Worm (Caenorhabditis elegans) whole organism, young adult: ENCODE results near the gene prx-19.
A peak's percentile ranks its signal among the peaks of the same experiment; 100 is the strongest.

Experiments
- B0019.2 ChIP-seq: fragments of 200-800 bp; sonication (Bioruptor generic); conservative IDR thresholded peaks from 2 replicates; pipeline ENCODE4 v1.3.6; 2022; ENCODE audit warnings: missing genetic modification reagents, missing genetic modification characterization, missing compliant biosample characterization
- B0261.1 ChIP-seq: sonication (generic microtip); optimal IDR thresholded peaks from 2 replicates; lab custom pipeline; 2016; ENCODE audit warnings: mild to moderate bottlenecking, missing genetic modification characterization, moderate library complexity, missing compliant biosample characterization
- C06A6.2 ChIP-seq: fragments of 200-800 bp; sonication (Bioruptor generic); conservative IDR thresholded peaks from 2 replicates; pipeline ENCODE4 v1.3.6; 2022; ENCODE audit warnings: missing genetic modification characterization, missing compliant biosample characterization
- F22D6.2 ChIP-seq: sonication (generic microtip); optimal IDR thresholded peaks from 2 replicates; lab custom pipeline; 2016; ENCODE audit warnings: mild to moderate bottlenecking, missing genetic modification characterization, missing compliant biosample characterization
- F23B12.7 ChIP-seq: sonication (generic microtip); optimal IDR thresholded peaks from 2 replicates; lab custom pipeline; 2017; ENCODE audit warnings: missing genetic modification characterization, mild to moderate bottlenecking, missing compliant biosample characterization, antibody characterized with exemption, moderate library complexity; ENCODE audit not compliant: insufficient read depth
- F39B2.1 ChIP-seq: fragments of 200-800 bp; sonication (Bioruptor generic); IDR thresholded peaks from 2 replicates; pipeline ENCODE4 v1.3.6; 2022; ENCODE audit warnings: missing genetic modification reagents, missing genetic modification characterization, missing compliant biosample characterization
- F55B11.4 ChIP-seq: sonication (generic microtip); optimal IDR thresholded peaks from 2 replicates; lab custom pipeline; 2016; ENCODE audit warnings: missing compliant biosample characterization, missing genetic modification characterization, borderline replicate concordance; ENCODE audit not compliant: insufficient read depth
- T07F8.4 ChIP-seq: sonication (generic microtip); optimal IDR thresholded peaks from 2 replicates; lab custom pipeline; 2016; ENCODE audit warnings: mild to moderate bottlenecking, missing genetic modification characterization, moderate library complexity, missing compliant biosample characterization
- Y53F4B.3 ChIP-seq: fragments of 200-800 bp; sonication (Bioruptor generic); IDR thresholded peaks from 2 replicates; pipeline ENCODE4 v1.3.6; 2022; ENCODE audit warnings: missing genetic modification reagents, missing genetic modification characterization, missing compliant biosample characterization
- Y56A3A.18 ChIP-seq: fragments of 200-800 bp; sonication (Bioruptor generic); IDR thresholded peaks from 2 replicates; pipeline ENCODE4 v1.3.6; 2022; ENCODE audit warnings: missing genetic modification reagents, missing genetic modification characterization, missing compliant biosample characterization
- Y79H2A.3 ChIP-seq: fragments of 200-800 bp; sonication (Bioruptor generic); conservative IDR thresholded peaks from 2 replicates; pipeline ENCODE4 v1.3.6; 2022; ENCODE audit warnings: missing genetic modification reagents, missing genetic modification characterization, missing compliant biosample characterization
- ZK185.1 ChIP-seq: sonication (generic microtip); optimal IDR thresholded peaks from 2 replicates; lab custom pipeline; 2016; ENCODE audit warnings: mild to moderate bottlenecking, missing genetic modification characterization, missing compliant biosample characterization; ENCODE audit not compliant: poor library complexity, severe bottlenecking
- akir-1 ChIP-seq: fragments of 200-800 bp; sonication (Bioruptor generic); optimal IDR thresholded peaks from 2 replicates; lab custom pipeline; 2018; ENCODE audit warnings: mild to moderate bottlenecking, missing genetic modification characterization, moderate library complexity, missing compliant biosample characterization
- ama-1 ChIP-seq, 3 experiments: fragments of 150-350 bp in 1 of 3; sonication (generic microtip) in 2 of 3; optimal IDR thresholded peaks; 2 replicates each; lab custom pipeline; 2014 to 2018; ENCODE audit warnings: missing biosample characterization in 2 of 3, missing genetic modification characterization in 2 of 3, missing genetic modification reagents in 2 of 3
- aptf-2 ChIP-seq: fragments of 200-800 bp; sonication (Bioruptor generic); conservative IDR thresholded peaks from 2 replicates; pipeline ENCODE4 v1.3.6; 2022; ENCODE audit warnings: missing genetic modification reagents, missing genetic modification characterization, missing compliant biosample characterization
- athp-1 ChIP-seq: sonication (generic microtip); optimal IDR thresholded peaks from 2 replicates; lab custom pipeline; 2017; ENCODE audit warnings: mild to moderate bottlenecking, missing genetic modification characterization, missing compliant biosample characterization
- bed-1 ChIP-seq: fragments of 200-800 bp; sonication (Bioruptor generic); IDR thresholded peaks from 2 replicates; pipeline ENCODE4 v1.3.6; 2022; ENCODE audit warnings: missing genetic modification reagents, missing genetic modification characterization, missing compliant biosample characterization
- ccch-3 ChIP-seq: fragments of 200-800 bp; sonication (Bioruptor generic); optimal IDR thresholded peaks from 2 replicates; lab custom pipeline; 2018; ENCODE audit warnings: mild to moderate bottlenecking, missing genetic modification characterization, missing compliant biosample characterization
- ceh-27 ChIP-seq: fragments of 200-800 bp; sonication (Bioruptor generic); optimal IDR thresholded peaks from 2 replicates; lab custom pipeline; 2018; ENCODE audit warnings: mild to moderate bottlenecking, missing genetic modification characterization, moderate library complexity, missing compliant biosample characterization
- ceh-91 ChIP-seq: fragments of 200-800 bp; sonication (Bioruptor generic); IDR thresholded peaks from 2 replicates; pipeline ENCODE4 v1.3.6; 2022; ENCODE audit warnings: missing genetic modification reagents, missing genetic modification characterization, missing compliant biosample characterization
- die-1 ChIP-seq: sonication (generic microtip); optimal IDR thresholded peaks from 2 replicates; lab custom pipeline; 2016; ENCODE audit warnings: missing genotype, mild to moderate bottlenecking, missing genetic modification characterization, missing compliant biosample characterization
- efl-1 ChIP-seq: fragments of 150-350 bp; optimal IDR thresholded peaks from 2 replicates; lab custom pipeline; 2014; ENCODE audit warnings: missing biosample characterization, missing genetic modification reagents, missing genetic modification characterization
- egrh-3 ChIP-seq: fragments of 200-800 bp; sonication (Bioruptor generic); IDR thresholded peaks from 2 replicates; pipeline ENCODE4 v1.3.6; 2022; ENCODE audit warnings: missing genetic modification reagents, missing genetic modification characterization, missing compliant biosample characterization
- ets-4 ChIP-seq: fragments of 200-800 bp; sonication (Bioruptor generic); optimal IDR thresholded peaks from 2 replicates; lab custom pipeline; 2018; ENCODE audit warnings: mild to moderate bottlenecking, missing genetic modification characterization, missing compliant biosample characterization
- hmg-1.2 ChIP-seq: fragments of 200-800 bp; sonication (Bioruptor generic); IDR thresholded peaks from 2 replicates; pipeline ENCODE4 v1.3.6; 2022; ENCODE audit warnings: missing genetic modification reagents, missing genetic modification characterization, missing compliant biosample characterization
- hsf-1 ChIP-seq: fragments of 200-800 bp; sonication (Bioruptor generic); IDR thresholded peaks from 2 replicates; pipeline ENCODE4 v1.3.6; 2022; ENCODE audit warnings: missing genetic modification reagents, missing genetic modification characterization, missing compliant biosample characterization
- lin-40 ChIP-seq: sonication (generic microtip); optimal IDR thresholded peaks from 2 replicates; lab custom pipeline; 2016; ENCODE audit warnings: missing genetic modification characterization, mild to moderate bottlenecking, missing compliant biosample characterization, missing genotype, missing genetic modification reagents
- lir-1 ChIP-seq: fragments of 200-800 bp; sonication (Bioruptor generic); conservative IDR thresholded peaks from 2 replicates; pipeline ENCODE4 v1.3.6; 2022; ENCODE audit warnings: missing genetic modification reagents, missing genetic modification characterization, missing compliant biosample characterization
- lsl-1 ChIP-seq: fragments of 200-800 bp; sonication (Bioruptor generic); optimal IDR thresholded peaks from 2 replicates; lab custom pipeline; 2018; ENCODE audit warnings: mild to moderate bottlenecking, missing genetic modification characterization, moderate library complexity, missing compliant biosample characterization
- madf-8 ChIP-seq: fragments of 200-800 bp; sonication (Bioruptor generic); conservative IDR thresholded peaks from 2 replicates; pipeline ENCODE4 v1.3.6; 2022; ENCODE audit warnings: missing genetic modification reagents, missing genetic modification characterization, missing compliant biosample characterization
- mel-28 ChIP-seq: sonication (generic microtip); optimal IDR thresholded peaks from 2 replicates; lab custom pipeline; 2016; ENCODE audit warnings: borderline replicate concordance, mild to moderate bottlenecking, missing genetic modification characterization, missing compliant biosample characterization
- mes-4 ChIP-seq: sonication (generic microtip); optimal IDR thresholded peaks from 2 replicates; lab custom pipeline; 2016; ENCODE audit warnings: missing genotype, missing genetic modification characterization, missing compliant biosample characterization
- nfyb-1 ChIP-seq: fragments of 200-800 bp; sonication (Bioruptor generic); IDR thresholded peaks from 2 replicates; pipeline ENCODE4 v1.3.6; 2022; ENCODE audit warnings: missing genetic modification reagents, missing genetic modification characterization, missing compliant biosample characterization
- nhr-27 ChIP-seq: fragments of 200-800 bp; sonication (Bioruptor generic); optimal IDR thresholded peaks from 2 replicates; lab custom pipeline; 2018; ENCODE audit warnings: mild to moderate bottlenecking, missing genetic modification characterization, moderate library complexity, missing compliant biosample characterization
- snpc-1.1 ChIP-seq: sonication (generic microtip); optimal IDR thresholded peaks from 2 replicates; lab custom pipeline; 2017; ENCODE audit warnings: missing genetic modification characterization, mild to moderate bottlenecking, missing compliant biosample characterization, antibody characterized with exemption, moderate library complexity, missing genotype, missing genetic modification reagents; ENCODE audit not compliant: insufficient read depth
- snpc-1.3 ChIP-seq: sonication (generic microtip); optimal IDR thresholded peaks from 2 replicates; lab custom pipeline; 2017; ENCODE audit warnings: missing genetic modification characterization, mild to moderate bottlenecking, missing compliant biosample characterization, antibody characterized with exemption, moderate library complexity, missing genotype, missing genetic modification reagents; ENCODE audit not compliant: insufficient read depth
- snpc-3.4 ChIP-seq: sonication (generic microtip); optimal IDR thresholded peaks from 2 replicates; lab custom pipeline; 2017; ENCODE audit warnings: missing genetic modification characterization, mild to moderate bottlenecking, missing compliant biosample characterization, antibody characterized with exemption, moderate library complexity, missing genotype, missing genetic modification reagents
- snpc-4 ChIP-seq, 5 experiments: fragments of 150-350 bp in 1 of 5; sonication (generic microtip) in 4 of 5; optimal IDR thresholded peaks; 2 replicates each; lab custom pipeline; 2014 to 2018; ENCODE audit warnings: missing genetic modification characterization in 5 of 5, missing biosample characterization in 3 of 5, antibody characterized with exemption in 2 of 5, mild to moderate bottlenecking in 2 of 5, missing compliant biosample characterization in 2 of 5, missing genotype in 2 of 5, moderate library complexity in 2 of 5, missing genetic modification reagents in 1 of 5
- sptf-2 ChIP-seq: fragments of 200-800 bp; sonication (Bioruptor generic); optimal IDR thresholded peaks from 2 replicates; lab custom pipeline; 2018; ENCODE audit warnings: mild to moderate bottlenecking, missing genetic modification characterization, missing compliant biosample characterization
- xnd-1 ChIP-seq: sonication (generic microtip); optimal IDR thresholded peaks from 2 replicates; lab custom pipeline; 2016; ENCODE audit warnings: missing genotype, missing genetic modification reagents, missing genetic modification characterization, missing compliant biosample characterization
- zim-3 ChIP-seq: sonication (generic microtip); optimal IDR thresholded peaks from 2 replicates; lab custom pipeline; 2017; ENCODE audit warnings: mild to moderate bottlenecking, missing genetic modification characterization, moderate library complexity, missing compliant biosample characterization
- ztf-22 ChIP-seq: fragments of 200-800 bp; sonication (Bioruptor generic); optimal IDR thresholded peaks from 2 replicates; lab custom pipeline; 2018; ENCODE audit warnings: mild to moderate bottlenecking, missing genetic modification characterization, moderate library complexity, missing compliant biosample characterization
- ztf-26 ChIP-seq: sonication (generic microtip); optimal IDR thresholded peaks from 2 replicates; lab custom pipeline; 2017; ENCODE audit warnings: missing genetic modification characterization, missing compliant biosample characterization
- ztf-28 ChIP-seq: fragments of 200-800 bp; sonication (Bioruptor generic); IDR thresholded peaks from 2 replicates; pipeline ENCODE4 v1.3.6; 2022; ENCODE audit warnings: missing genetic modification reagents, missing genetic modification characterization, missing compliant biosample characterization

prx-19 gene

DNA sequence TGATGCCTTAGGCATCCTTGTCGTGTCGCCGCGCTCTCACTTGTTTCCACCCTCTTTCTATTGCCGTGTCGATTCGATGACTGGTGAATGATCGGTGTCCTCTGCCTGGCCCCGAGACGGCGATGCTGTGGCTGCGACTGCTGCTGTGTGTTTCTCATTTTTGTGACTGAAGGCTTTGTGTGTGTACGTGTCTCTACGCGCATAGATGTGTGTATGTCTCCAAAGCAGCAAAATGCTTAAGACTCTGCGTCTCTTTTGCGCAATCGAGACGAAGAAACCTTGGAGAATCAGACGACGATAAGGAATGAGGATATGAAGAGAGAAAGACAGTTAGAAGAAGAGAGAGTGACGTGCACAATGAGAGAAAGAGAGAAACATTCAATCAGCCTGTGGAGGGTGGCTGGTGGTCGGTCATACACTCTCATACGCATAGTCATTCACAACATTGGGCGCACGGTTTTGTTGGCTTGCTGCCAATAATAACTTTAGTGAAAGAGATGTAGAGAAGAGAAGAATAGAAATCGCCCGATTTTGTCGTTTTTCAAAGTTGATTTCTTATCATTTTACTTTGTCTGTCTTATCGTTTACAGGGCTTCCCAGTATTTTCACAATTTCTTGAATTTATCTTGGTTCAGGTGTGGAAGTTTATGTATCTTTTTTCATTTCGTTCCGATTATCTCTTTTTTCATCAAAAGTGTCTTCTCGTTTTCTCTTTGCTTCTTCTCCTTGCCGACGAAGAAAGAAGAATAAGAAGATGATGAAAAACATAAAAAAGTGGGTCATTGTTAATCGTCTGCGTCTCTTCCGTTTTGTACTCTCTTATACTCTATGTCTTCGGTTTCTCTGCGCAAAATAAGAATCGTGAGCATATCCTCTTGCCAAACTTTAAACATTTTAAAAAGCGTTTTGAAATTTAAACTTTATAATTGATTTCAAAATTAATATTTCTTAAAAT is 7.0 kb downstream of the prx-19 start (continued):
- peak; percentile 96 for TF ChIP-seq ztf-22 (GFP tag; lab: Kevin White, UChicago)
- TF ChIP-seq aptf-2 (GFP tag; lab: Robert Waterston, UW) = no peak
- peak; percentile 88 for TF ChIP-seq nfyb-1
- no peak for TF ChIP-seq F39B2.1
- TF ChIP-seq ceh-91 = no peak
- TF ChIP-seq ztf-28 (GFP tag; lab: Robert Waterston, UW) = no peak
- TF ChIP-seq sptf-2 (GFP tag; lab: Kevin White, UChicago) = no peak
- no peak for TF ChIP-seq efl-1 (GFP tag; lab: Kevin White, UChicago)
- peak; percentile 57 for TF ChIP-seq snpc-1.1 (tag; lab: Kevin White, UChicago)
- peak; percentile 49; the same call in 1 of the 2 replicates for TF ChIP-seq lir-1 (GFP tag; lab: Robert Waterston, UW)
- no peak for TF ChIP-seq mes-4
- TF ChIP-seq zim-3 (tag; lab: Kevin White, UChicago) = no peak
- peak; percentile 53; the same call in 1 of the 2 replicates for TF ChIP-seq egrh-3 (GFP tag; lab: Robert Waterston, UW)
- no peak for TF ChIP-seq ZK185.1
- 0 out of 2 replicates have a peak, but pooled peaks have one; percentile 21 for TF ChIP-seq Y56A3A.18
- no peak for TF ChIP-seq Y53F4B.3 (GFP tag; lab: Robert Waterston, UW)
- TF ChIP-seq snpc-1.3 = peak; percentile 48
- no peak for TF ChIP-seq madf-8 (GFP tag; lab: Robert Waterston, UW)
- TF ChIP-seq snpc-3.4 (tag; lab: Kevin White, UChicago) = peak; percentile 53
- peak; percentile 84 for TF ChIP-seq ztf-26 (tag; lab: Kevin White, UChicago)
- TF ChIP-seq ama-1 (optimal IDR thresholded peaks at IDR 0.05; lab: Kevin White, UChicago) = no peak
- no peak for TF ChIP-seq ama-1 (GFP tag; optimal IDR thresholded peaks at IDR 0.05; lab: Kevin White, UChicago)
- no peak for TF ChIP-seq T07F8.4 (tag; lab: Kevin White, UChicago)
- peak; percentile 4 for TF ChIP-seq die-1 (tag; lab: Kevin White, UChicago)
- peak; percentile 96 for TF ChIP-seq lin-40
- TF ChIP-seq F55B11.4 (tag; lab: Kevin White, UChicago) = no peak
- TF ChIP-seq hmg-1.2 (GFP tag; lab: Robert Waterston, UW) = peak; percentile 91
- peak; percentile 77 for TF ChIP-seq F22D6.2
- no peak for TF ChIP-seq ccch-3 (GFP tag; lab: Kevin White, UChicago)
- TF ChIP-seq lsl-1 (GFP tag; lab: Kevin White, UChicago) = no peak
- no peak for TF ChIP-seq B0019.2
- no peak for TF ChIP-seq hsf-1 (GFP tag; lab: Robert Waterston, UW)
- peak; percentile 90 for TF ChIP-seq ceh-27
- peak; percentile 80 for TF ChIP-seq F23B12.7
- peak; percentile 85 for TF ChIP-seq athp-1 (tag; lab: Kevin White, UChicago)
- TF ChIP-seq snpc-4 (GFP tag; optimal IDR thresholded peaks at IDR 0.05; lab: Kevin White, UChicago) = no peak
- peak; percentile 49 to 76 (median 74) for TF ChIP-seq snpc-4 (tag; optimal IDR thresholded peaks at IDR 0.05; lab: Kevin White, UChicago)
- TF ChIP-seq ets-4 = peak; percentile 78
- TF ChIP-seq akir-1 (GFP tag; lab: Kevin White, UChicago) = peak; percentile 70
- no peak for TF ChIP-seq mel-28
- no peak for TF ChIP-seq nhr-27 (tag; lab: Kevin White, UChicago)
- no peak for TF ChIP-seq Y79H2A.3 (GFP tag; lab: Robert Waterston, UW)
- TF ChIP-seq C06A6.2 (GFP tag; lab: Robert Waterston, UW) = peak; percentile 68
- TF ChIP-seq bed-1 (GFP tag; lab: Robert Waterston, UW) = no peak
- TF ChIP-seq B0261.1 = no peak
- no peak for TF ChIP-seq xnd-1 (tag; lab: Kevin White, UChicago)
